Worm (Caenorhabditis elegans) whole organism, L4/young adult: Measurements from ENCODE around the gene asps-1.
"Not testable (repeated sequence)": the region's sequence is repeated elsewhere in the genome, so short reads cannot be mapped to it uniquely, and the experiment has no call there.

ENCODE experiments used
- W03F9.2 ChIP-seq: fragments of 150-350 bp; optimal IDR thresholded peaks from 2 replicates; lab custom pipeline; 2014; ENCODE audit warnings: missing biosample characterization, missing genetic modification characterization
- dao-5 ChIP-seq: sonication (generic microtip); optimal IDR thresholded peaks from 2 replicates; lab custom pipeline; 2016; ENCODE audit warnings: missing genotype, missing genetic modification characterization, moderate library complexity, missing compliant biosample characterization
- him-1 ChIP-seq: sonication (generic microtip); optimal IDR thresholded peaks from 2 replicates; lab custom pipeline; 2016; ENCODE audit warnings: missing genotype, missing genetic modification reagents, missing genetic modification characterization, missing compliant biosample characterization

The asps-1 gene

DNA sequence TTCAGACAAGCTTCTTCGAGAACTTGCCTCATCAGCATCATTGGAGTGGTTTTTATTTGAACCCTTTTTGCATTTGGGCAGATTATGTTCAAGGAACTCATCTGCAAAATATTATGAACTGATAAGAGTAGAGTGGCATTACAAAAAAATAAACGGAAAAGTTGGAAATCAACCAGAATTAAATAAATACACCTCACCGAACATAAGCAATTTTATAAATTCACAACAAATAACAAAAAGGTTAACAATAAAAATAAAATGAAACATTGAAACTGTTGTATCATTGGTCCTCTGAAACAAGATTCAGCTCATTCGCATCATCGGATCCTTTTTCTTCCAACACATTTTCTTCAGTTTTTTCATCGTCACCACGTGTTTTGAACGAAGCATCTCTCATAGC lies at the start of gene asps-1:
TSS of gene asps-1 (minus strand) at position 101 of the 400 bp plus-strand sequence.
- TF ChIP-seq W03F9.2 (tag; lab: Kevin White, UChicago) (no peak), him-1 (tag; lab: Kevin White, UChicago) (no peak), dao-5 (tag; lab: Kevin White, UChicago) (no peak)

DNA sequence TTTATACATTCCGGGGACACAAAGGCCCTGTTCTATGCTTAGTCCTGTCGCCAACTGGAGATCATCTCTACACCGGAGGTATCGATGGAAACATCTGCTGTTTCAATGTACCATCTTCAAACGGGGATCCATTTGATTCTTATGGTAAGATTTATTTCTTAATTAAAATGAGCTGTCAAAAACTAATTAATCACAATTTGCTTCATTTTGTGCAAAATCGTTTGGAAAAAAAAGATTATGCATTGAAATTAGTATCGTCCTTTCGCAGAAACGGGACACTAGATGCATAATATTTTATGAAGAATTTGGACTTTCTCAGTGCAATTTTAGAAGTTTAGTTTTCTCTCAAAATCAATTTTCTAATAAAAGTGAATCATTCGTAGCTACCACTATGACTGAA lies 46.6 kb upstream of the asps-1 start:
- TF ChIP-seq W03F9.2 (tag; lab: Kevin White, UChicago), result no peak
- TF ChIP-seq him-1 (tag; lab: Kevin White, UChicago), result no peak
- TF ChIP-seq dao-5 (tag; lab: Kevin White, UChicago), result no peak

DNA sequence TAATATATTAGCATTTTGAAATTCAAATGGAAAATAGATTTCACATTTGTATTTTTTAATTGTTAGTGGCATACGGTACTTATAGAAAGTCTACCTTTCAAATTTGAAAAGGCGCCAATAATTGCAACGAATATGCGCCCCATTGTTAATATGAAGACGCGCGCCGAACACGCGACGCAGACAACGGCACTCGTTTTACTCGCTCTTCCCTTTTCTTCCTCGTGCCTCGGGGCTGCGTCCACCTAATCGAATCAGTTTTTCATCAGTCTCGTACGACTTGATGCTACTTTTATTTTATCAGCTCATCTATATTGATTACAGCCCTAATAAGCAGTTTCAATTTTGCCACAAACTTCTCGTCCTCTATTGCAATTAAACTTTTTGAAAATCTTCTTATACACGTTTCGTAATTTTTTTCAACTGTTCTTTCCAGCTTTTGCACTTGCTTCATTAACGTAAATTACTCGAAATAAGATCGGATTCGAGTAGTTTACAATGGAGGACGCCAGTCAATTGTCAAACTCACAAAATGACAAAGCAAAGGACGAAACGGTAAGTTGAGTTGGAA lies 44.7 kb upstream of the asps-1 start, which contains the start of gene cash-1:
TSS of gene cash-1 (plus strand) at position 432 of the 568 bp plus-strand sequence.
- TF ChIP-seq him-1 (tag; lab: Kevin White, UChicago) (no peak), dao-5 (tag; lab: Kevin White, UChicago) (no peak), W03F9.2 (tag; lab: Kevin White, UChicago) (peak; percentile 73)

DNA sequence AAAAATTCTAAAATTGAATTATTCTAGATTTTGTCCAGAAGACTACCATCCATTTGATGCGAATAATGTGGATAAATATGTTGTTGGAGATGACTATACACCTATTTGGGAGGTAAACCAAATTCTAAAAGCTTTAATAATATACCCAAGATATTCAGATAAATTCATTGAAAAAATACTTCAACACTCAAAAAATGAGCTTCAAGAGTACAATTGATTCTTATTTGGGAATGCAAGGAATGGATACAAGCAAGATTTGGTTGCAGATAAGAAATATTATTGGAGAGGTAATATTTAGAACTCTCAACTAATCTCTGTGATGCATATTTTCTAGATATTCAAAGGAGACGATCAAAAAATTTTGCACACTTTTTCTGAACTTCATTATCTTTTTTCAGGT lies 43.0 kb upstream of the asps-1 start:
- no peak for TF ChIP-seq W03F9.2 (tag; lab: Kevin White, UChicago)
- no peak for TF ChIP-seq him-1 (tag; lab: Kevin White, UChicago)
- no peak for TF ChIP-seq dao-5 (tag; lab: Kevin White, UChicago)

DNA sequence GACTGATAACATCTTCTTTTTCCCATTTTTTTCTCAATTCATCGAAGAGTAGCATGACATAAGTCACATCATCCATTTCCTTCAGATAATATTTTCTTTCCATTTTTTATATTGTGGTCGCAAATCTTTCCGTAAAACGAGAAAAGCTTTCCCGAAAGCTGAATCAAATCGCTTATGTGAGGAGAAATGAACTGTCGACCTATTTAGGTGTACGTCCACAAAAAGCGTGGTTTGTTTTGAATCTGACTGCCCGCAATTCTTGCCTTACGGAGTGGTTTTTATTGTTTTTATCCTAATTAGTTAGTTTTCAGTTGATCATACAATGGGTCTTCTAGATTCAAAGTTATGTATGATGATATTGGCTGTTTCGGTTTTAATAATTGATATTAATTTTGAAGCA lies 41.0 kb upstream of the asps-1 start, which contains the start of gene ttll-15:
TSS of gene ttll-15 (plus strand) at position 301 of the 400 bp plus-strand sequence.
- TF ChIP-seq W03F9.2 (tag; lab: Kevin White, UChicago) (no peak), him-1 (tag; lab: Kevin White, UChicago) (no peak), dao-5 (tag; lab: Kevin White, UChicago) (no peak)

DNA sequence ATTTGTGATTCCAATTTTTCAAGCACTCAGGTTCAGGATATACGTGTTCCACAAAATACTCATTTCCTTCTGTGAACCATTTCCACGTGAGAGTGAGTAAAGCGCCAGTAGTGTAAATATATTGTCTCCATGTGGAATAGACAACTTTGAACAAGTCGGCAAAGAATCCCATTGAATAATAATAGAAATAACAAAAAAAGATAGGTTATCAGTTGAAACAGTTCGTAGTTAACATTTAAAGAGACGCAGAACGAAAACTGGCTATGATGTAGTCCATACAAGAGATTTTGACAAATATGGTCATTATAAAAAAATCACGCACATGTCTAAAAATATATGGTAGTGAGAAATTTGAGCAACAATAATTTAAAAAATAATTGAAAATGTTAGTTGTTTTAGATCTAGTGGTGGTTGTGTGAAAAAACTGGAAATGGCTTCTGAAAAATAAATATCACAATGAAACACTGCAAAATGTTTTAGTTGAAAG lies 40.3 kb upstream of the asps-1 start, which contains the start of gene ceeh-2:
TSS of gene ceeh-2 (minus strand) at position 437 of the 487 bp plus-strand sequence.
- TF ChIP-seq W03F9.2 (tag; lab: Kevin White, UChicago) (no peak), him-1 (tag; lab: Kevin White, UChicago) (no peak), dao-5 (tag; lab: Kevin White, UChicago) (no peak)

DNA sequence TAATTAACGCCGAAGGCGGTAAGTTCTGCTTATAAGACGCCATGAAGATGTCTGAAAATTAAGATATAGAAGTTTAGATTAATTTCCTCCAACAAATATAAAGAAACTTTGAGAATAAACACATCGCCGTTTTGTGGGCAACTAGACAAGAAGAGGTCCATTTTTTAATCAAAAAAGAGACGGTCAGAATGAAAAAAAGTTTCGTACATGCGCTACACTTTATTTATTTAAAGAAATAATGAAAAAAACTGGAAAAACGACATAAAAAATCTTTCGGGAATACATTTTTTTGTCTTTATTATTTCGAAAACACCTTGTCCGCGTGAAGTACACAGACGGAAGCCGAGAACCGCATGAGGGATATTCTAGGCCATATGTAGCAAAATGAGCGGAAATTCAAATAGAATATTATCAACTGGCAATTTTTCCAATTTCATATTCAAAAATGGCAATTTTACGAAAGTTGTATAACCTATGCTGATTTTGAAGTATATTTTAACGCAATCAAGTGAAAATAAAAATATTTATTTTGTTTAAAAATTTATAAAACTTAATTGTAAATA lies 38.7 kb upstream of the asps-1 start, which contains the start of gene sluh-7:
TSS of gene sluh-7 (minus strand) at position 51 of the 563 bp plus-strand sequence.
- TF ChIP-seq W03F9.2 (tag; lab: Kevin White, UChicago), result peak; percentile 86
- peak; percentile 32 for TF ChIP-seq him-1 (tag; lab: Kevin White, UChicago)
- TF ChIP-seq dao-5 (tag; lab: Kevin White, UChicago), result no peak

DNA sequence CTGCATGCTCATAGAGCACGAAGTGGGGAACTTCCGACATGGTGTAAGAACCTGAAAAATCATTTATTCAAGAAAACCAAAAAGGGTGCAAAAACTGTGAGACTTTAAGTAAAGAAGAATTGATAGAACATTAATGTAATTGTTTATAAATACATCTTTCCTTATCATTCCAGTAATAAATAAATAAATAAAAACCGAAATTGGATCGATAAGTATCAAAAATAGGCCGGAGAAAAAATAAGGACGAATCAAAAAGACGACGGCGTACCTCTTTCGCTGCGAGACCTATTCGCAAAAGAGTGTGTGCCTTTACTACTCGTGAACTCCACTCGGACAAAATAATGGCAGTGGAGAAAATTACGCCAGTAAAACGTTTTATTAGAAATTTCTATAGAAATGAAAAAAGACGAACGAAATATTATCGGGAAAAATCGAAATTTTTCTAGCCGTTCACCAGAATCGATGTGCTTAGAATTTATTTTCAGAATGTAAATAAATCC lies 35.8 kb upstream of the asps-1 start, which contains the start of gene nol-56:
TSS of gene nol-56 (minus strand) at position 51 of the 500 bp plus-strand sequence.
- no peak for TF ChIP-seq dao-5 (tag; lab: Kevin White, UChicago)
- TF ChIP-seq him-1 (tag; lab: Kevin White, UChicago), result peak; percentile 28
- TF ChIP-seq W03F9.2 (tag; lab: Kevin White, UChicago), result peak; percentile 93

DNA sequence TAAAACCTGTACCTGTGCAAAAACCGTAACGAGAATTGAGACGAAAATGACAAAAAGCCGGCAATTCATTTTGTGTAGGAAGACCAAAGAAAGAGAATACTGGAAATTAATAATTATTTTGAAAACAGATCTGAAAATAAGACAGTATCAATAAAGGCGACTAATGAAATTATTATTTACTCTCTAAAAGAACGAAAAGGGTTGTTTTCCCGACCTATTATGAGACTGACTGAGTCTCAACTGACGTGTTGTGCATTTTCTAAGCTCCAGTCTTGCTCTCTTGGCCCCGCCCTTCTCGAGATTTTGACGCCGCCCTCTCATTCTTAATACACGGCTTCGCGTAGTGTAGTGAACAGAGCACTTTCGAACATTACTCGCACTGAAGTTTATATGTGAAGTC lies 32.9 kb upstream of the asps-1 start, which contains the start of gene K07C5.9:
TSS of gene K07C5.9 (minus strand) at position 101 of the 400 bp plus-strand sequence.
- TF ChIP-seq dao-5 (tag; lab: Kevin White, UChicago) (no peak), W03F9.2 (tag; lab: Kevin White, UChicago) (no peak)

DNA sequence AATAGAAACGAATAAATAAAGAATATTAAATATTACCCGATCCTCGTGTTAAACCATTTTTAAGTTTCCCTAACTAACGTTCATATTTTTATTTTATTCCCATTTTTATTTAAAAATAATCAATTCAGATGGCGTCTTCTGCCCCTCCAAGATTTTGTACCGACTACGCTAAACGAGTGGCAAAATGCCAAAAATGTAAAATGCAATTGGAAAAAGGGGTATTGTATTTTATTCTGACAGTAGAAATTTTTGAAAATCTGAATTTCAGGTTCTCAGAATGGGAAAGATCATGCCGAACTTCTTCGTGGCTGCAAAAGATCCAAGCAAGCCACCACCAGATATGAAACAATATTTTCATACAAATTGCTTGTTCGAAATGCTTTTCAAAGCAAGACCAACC lies 25.7 kb upstream of the asps-1 start, which contains the start of gene K07C5.3:
TSS of gene K07C5.3 (plus strand) at position 129 of the 400 bp plus-strand sequence.
- TF ChIP-seq W03F9.2 (tag; lab: Kevin White, UChicago) (no peak), dao-5 (tag; lab: Kevin White, UChicago) (no peak), him-1 (tag; lab: Kevin White, UChicago) (no peak)

DNA sequence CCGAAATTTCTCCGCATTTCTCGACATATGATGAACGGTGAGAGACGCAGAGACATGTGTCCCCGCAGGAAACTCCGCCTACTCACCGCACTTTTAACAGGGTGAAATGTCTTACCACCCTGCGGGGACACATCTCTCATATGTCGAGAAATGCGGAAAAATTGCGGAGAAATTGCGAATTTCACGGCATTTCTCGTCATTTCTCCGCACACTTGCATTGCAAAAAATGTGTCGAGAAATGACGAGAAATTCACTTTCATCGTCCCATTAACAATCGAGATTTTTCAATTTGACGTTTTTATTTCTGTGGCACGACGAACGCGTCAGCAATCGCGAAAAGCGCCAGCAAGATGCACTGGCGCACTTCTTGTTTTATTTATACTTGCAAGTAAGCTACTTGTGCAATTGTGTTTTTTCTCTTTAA lies 24.7 kb upstream of the asps-1 start, which contains the start of gene K07C5.13:
TSS of gene K07C5.13 (plus strand) at position 151 of the 424 bp plus-strand sequence.
- TF ChIP-seq W03F9.2, him-1, dao-5 (tag; lab: Kevin White, UChicago): not testable (repeated sequence)

DNA sequence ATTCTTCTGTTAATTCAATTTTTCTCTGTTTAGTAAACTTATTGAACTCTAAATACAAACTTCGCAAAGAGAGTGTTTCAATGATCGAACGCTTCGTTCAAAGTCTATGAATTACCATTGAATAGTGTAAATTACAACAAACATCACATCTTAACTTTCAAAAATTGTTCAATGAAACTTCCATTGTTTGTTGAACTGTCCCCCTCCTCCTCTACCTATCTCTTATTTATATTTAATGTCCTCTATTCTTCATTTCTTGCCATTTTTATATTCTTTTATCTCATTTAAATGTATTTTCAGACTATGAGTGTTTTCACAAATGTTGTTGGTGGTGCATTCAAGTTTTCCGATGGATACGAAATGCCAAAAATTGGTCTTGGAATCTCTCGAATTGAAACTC lies 22.0 kb upstream of the asps-1 start, which contains the start of gene K07C5.2:
TSS of gene K07C5.2 (plus strand) at position 301 of the 400 bp plus-strand sequence.
- no peak for TF ChIP-seq dao-5 (tag; lab: Kevin White, UChicago)
- no peak for TF ChIP-seq him-1 (tag; lab: Kevin White, UChicago)
- no peak for TF ChIP-seq W03F9.2 (tag; lab: Kevin White, UChicago)
